Worm (Caenorhabditis elegans) whole organism, L4 larva: ENCODE results near the gene T22B2.1.

ENCODE experiments used
- R02D3.7 ChIP-seq: fragments of 150-350 bp; sonication (generic microtip); optimal IDR thresholded peaks from 3 replicates; lab custom pipeline; 2014; ENCODE audit warnings: missing biosample characterization, missing genetic modification characterization
- ZK337.2 ChIP-seq: fragments of 200-800 bp; sonication (Bioruptor generic); IDR thresholded peaks from 2 replicates; pipeline ENCODE4 v1.3.6; 2022; ENCODE audit warnings: missing genetic modification reagents, missing genetic modification characterization, missing compliant biosample characterization
- attf-4 ChIP-seq: sonication (generic microtip); optimal IDR thresholded peaks from 3 replicates; lab custom pipeline; 2017; ENCODE audit warnings: missing biosample characterization, missing genetic modification characterization
- lin-29 ChIP-seq: fragments of 200-800 bp; sonication (Bioruptor generic); IDR thresholded peaks from 2 replicates; pipeline ENCODE4 v1.3.6; 2022; ENCODE audit warnings: missing genetic modification reagents, missing genetic modification characterization, missing compliant biosample characterization
- madf-9 ChIP-seq: fragments of 200-800 bp; sonication (Bioruptor generic); conservative IDR thresholded peaks from 2 replicates; pipeline ENCODE4 v1.3.6; 2022; ENCODE audit warnings: missing genetic modification reagents, missing genetic modification characterization, missing compliant biosample characterization
- nhr-28 ChIP-seq: fragments of 150-350 bp; optimal IDR thresholded peaks from 2 replicates; lab custom pipeline; 2014; ENCODE audit warnings: missing biosample characterization, missing genetic modification characterization
- nhr-76 ChIP-seq: fragments of 150-350 bp; optimal IDR thresholded peaks from 2 replicates; lab custom pipeline; 2014; ENCODE audit warnings: missing biosample characterization, missing genetic modification characterization
- unc-62 ChIP-seq, 3 experiments: fragments of 150-350 bp in 1 of 3; sonication (generic microtip); optimal IDR thresholded peaks in 2 of 3; peaks in 1 of 3; 1 replicate in 1 of 3; 2 replicates in 2 of 3; lab custom pipeline; 2014 to 2017; ENCODE audit warnings: missing biosample characterization in 3 of 3, missing genetic modification characterization in 3 of 3, missing genetic modification reagents in 3 of 3, missing genotype in 1 of 3

DNA sequence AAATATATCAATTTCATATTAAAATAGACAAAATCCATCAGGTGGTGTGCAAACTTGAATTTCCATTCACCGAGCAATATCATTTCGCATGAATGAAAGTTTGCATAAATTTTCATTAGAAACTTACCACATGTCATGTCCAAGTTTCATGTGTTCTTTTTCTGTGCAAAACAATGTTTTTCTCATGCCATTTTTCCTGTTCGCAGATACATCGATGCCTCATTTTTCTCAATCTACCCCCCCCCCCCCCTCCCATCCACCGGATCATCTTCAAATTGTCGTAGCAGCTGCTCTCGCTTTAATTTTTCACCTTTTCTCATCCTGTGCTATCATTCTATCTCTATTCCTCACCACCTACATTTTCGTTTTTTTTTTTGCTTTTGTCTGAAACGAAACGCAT, 13.1 kb downstream of the T22B2.1 start, which contains the start of gene T19D2.3:
- no peak for TF ChIP-seq unc-62 (GFP tag; optimal IDR thresholded peaks at IDR 0.05 in 1 of 2; lab: Kevin White, UChicago)
- no peak for TF ChIP-seq unc-62 (tag; optimal IDR thresholded peaks at IDR 0.05; lab: Kevin White, UChicago)
- no peak for TF ChIP-seq ZK337.2
- TF ChIP-seq nhr-28 (tag; lab: Kevin White, UChicago) = no peak
- TF ChIP-seq R02D3.7 = no peak
- TF ChIP-seq lin-29 (GFP tag; lab: Robert Waterston, UW) = no peak
- no peak for TF ChIP-seq nhr-76 (tag; lab: Kevin White, UChicago)
- no peak for TF ChIP-seq attf-4
- no peak for TF ChIP-seq madf-9 (GFP tag; lab: Robert Waterston, UW)
